Fruit fly (Drosophila melanogaster) whole organism, embryonic: Measurements from ENCODE around the gene Pvf3.

Source experiments
- Blimp-1 ChIP-seq: fragments of 200-800 bp; sonication (Bioruptor generic); optimal IDR thresholded peaks from 3 replicates; lab custom pipeline; 2018; ENCODE audit warnings: missing biosample characterization, missing genetic modification characterization, mild to moderate bottlenecking, moderate library complexity, missing genetic modification reagents
- CG10209 ChIP-seq: fragments of 200-800 bp; sonication (Bioruptor generic); optimal IDR thresholded peaks from 3 replicates; lab custom pipeline; 2017; ENCODE audit warnings: missing biosample characterization, mild to moderate bottlenecking, missing genetic modification characterization, missing genetic modification reagents
- CG12769 ChIP-seq: fragments of 200-800 bp; sonication (Bioruptor generic); optimal IDR thresholded peaks from 2 replicates; lab custom pipeline; 2019; ENCODE audit warnings: missing biosample characterization, mild to moderate bottlenecking, missing genetic modification characterization, moderate library complexity
- CG14710 ChIP-seq: fragments of 200-800 bp; sonication (Bioruptor generic); optimal IDR thresholded peaks from 3 replicates; lab custom pipeline; 2019; ENCODE audit warnings: missing biosample characterization, mild to moderate bottlenecking, missing genetic modification characterization, moderate library complexity
- CG1603 ChIP-seq: fragments of 200-800 bp; sonication (Bioruptor generic); optimal IDR thresholded peaks from 2 replicates; lab custom pipeline; 2019; ENCODE audit warnings: missing biosample characterization, mild to moderate bottlenecking, missing genetic modification characterization, moderate library complexity
- CG16863 ChIP-seq: fragments of 200-800 bp; sonication (Bioruptor generic); optimal IDR thresholded peaks from 3 replicates; lab custom pipeline; 2016; ENCODE audit warnings: missing biosample characterization, missing genetic modification characterization
- CG17385 ChIP-seq: fragments of 200-800 bp; sonication (Bioruptor generic); optimal IDR thresholded peaks from 3 replicates; lab custom pipeline; 2018; ENCODE audit warnings: missing biosample characterization, mild to moderate bottlenecking, missing genetic modification characterization
- CG17568 ChIP-seq: fragments of 200-800 bp; sonication (Bioruptor generic); optimal IDR thresholded peaks from 2 replicates; lab custom pipeline; 2018; ENCODE audit warnings: missing biosample characterization, mild to moderate bottlenecking, missing genetic modification characterization, moderate library complexity
- CG18262 ChIP-seq: fragments of 200-800 bp; optimal IDR thresholded peaks from 3 replicates; lab custom pipeline; 2019; ENCODE audit warnings: missing biosample characterization, mild to moderate bottlenecking, missing genetic modification characterization, moderate library complexity
- CG18619 ChIP-seq: fragments of 200-800 bp; sonication (Bioruptor generic); optimal IDR thresholded peaks from 3 replicates; lab custom pipeline; 2017; ENCODE audit warnings: missing biosample characterization, mild to moderate bottlenecking, missing genetic modification characterization
- CG3847 ChIP-seq: fragments of 200-800 bp; sonication (Bioruptor generic); IDR thresholded peaks from 2 replicates; pipeline ENCODE4 v1.3.6; 2022; ENCODE audit warnings: missing biosample characterization, missing genetic modification characterization
- CG4282 ChIP-seq: fragments of 200-800 bp; sonication (Bioruptor generic); optimal IDR thresholded peaks from 2 replicates; lab custom pipeline; 2016; ENCODE audit warnings: missing biosample characterization, missing genetic modification characterization
- CG7556 ChIP-seq: fragments of 200-800 bp; sonication (Bioruptor generic); optimal IDR thresholded peaks from 2 replicates; lab custom pipeline; 2017; ENCODE audit warnings: missing biosample characterization, mild to moderate bottlenecking, missing genetic modification characterization
- CG7987 ChIP-seq: fragments of 200-800 bp; sonication (Bioruptor generic); optimal IDR thresholded peaks from 2 replicates; lab custom pipeline; 2018; ENCODE audit warnings: missing biosample characterization, mild to moderate bottlenecking, missing genetic modification characterization, moderate library complexity
- CG8281 ChIP-seq: fragments of 200-800 bp; sonication (Bioruptor generic); optimal IDR thresholded peaks from 2 replicates; lab custom pipeline; 2018; ENCODE audit warnings: missing biosample characterization, mild to moderate bottlenecking, missing genetic modification characterization, moderate library complexity
- CG8924 ChIP-seq: fragments of 200-800 bp; optimal IDR thresholded peaks from 3 replicates; lab custom pipeline; 2019; ENCODE audit warnings: missing biosample characterization, mild to moderate bottlenecking, missing genetic modification characterization, moderate library complexity
- CG8944 ChIP-seq: fragments of 200-800 bp; sonication (Bioruptor generic); optimal IDR thresholded peaks from 3 replicates; lab custom pipeline; 2016; ENCODE audit warnings: missing biosample characterization, missing genetic modification characterization
- CG9609 ChIP-seq: fragments of 200-800 bp; sonication (Bioruptor generic); optimal IDR thresholded peaks from 3 replicates; lab custom pipeline; 2016; ENCODE audit warnings: missing biosample characterization, missing genetic modification characterization
- CG9876 ChIP-seq: fragments of 200-800 bp; sonication (Bioruptor generic); optimal IDR thresholded peaks from 2 replicates; lab custom pipeline; 2016; ENCODE audit warnings: missing biosample characterization, missing genetic modification characterization
- CHES-1-like ChIP-seq: fragments of 200-800 bp; sonication (Bioruptor generic); optimal IDR thresholded peaks from 2 replicates; lab custom pipeline; 2016; ENCODE audit warnings: missing biosample characterization, missing genetic modification characterization
- Dad ChIP-seq: fragments of 200-800 bp; sonication (Bioruptor generic); optimal IDR thresholded peaks from 3 replicates; lab custom pipeline; 2016; ENCODE audit warnings: missing biosample characterization, missing genetic modification characterization
- Dip2 ChIP-seq: fragments of 200-800 bp; sonication (Bioruptor generic); IDR thresholded peaks from 2 replicates; pipeline ENCODE4 v1.3.6; 2022; ENCODE audit warnings: missing biosample characterization, missing genetic modification characterization
- Lim3 ChIP-seq: fragments of 200-800 bp; sonication (Bioruptor generic); IDR thresholded peaks from 2 replicates; pipeline ENCODE4 v1.3.6; 2022; ENCODE audit warnings: missing biosample characterization, missing genetic modification characterization
- Poxn ChIP-seq: fragments of 200-800 bp; sonication (Bioruptor generic); IDR thresholded peaks from 2 replicates; pipeline ENCODE4 v1.3.6; 2022; ENCODE audit warnings: missing biosample characterization, missing genetic modification characterization
- Ravus ChIP-seq: fragments of 200-800 bp; sonication (Bioruptor generic); IDR thresholded peaks from 2 replicates; pipeline ENCODE4 v1.3.6; 2022; ENCODE audit warnings: missing biosample characterization, missing genetic modification characterization
- Taf1 ChIP-seq: fragments of 200-800 bp; sonication (Bioruptor generic); IDR thresholded peaks from 2 replicates; pipeline ENCODE4 v1.3.6; 2022; ENCODE audit warnings: missing biosample characterization, missing genetic modification characterization
- Trl ChIP-seq, 3 experiments: fragments of >200 bp in 2 of 3; fragments of 200-800 bp in 1 of 3; sonication (Bioruptor generic) in 1 of 3; optimal IDR thresholded peaks; 2 replicates in 1 of 3; 3 replicates in 2 of 3; lab custom pipeline; 2016 to 2017; ENCODE audit warnings: missing biosample characterization in 1 of 3, missing genetic modification characterization in 1 of 3
- Usf ChIP-seq: fragments of 200-800 bp; sonication (Bioruptor generic); optimal IDR thresholded peaks from 2 replicates; lab custom pipeline; 2017; ENCODE audit warnings: missing genotype, missing biosample characterization, missing genetic modification characterization
- ab ChIP-seq: fragments of 200-800 bp; sonication (Bioruptor generic); optimal IDR thresholded peaks from 2 replicates; lab custom pipeline; 2016; ENCODE audit warnings: missing biosample characterization, missing genetic modification characterization
- ap ChIP-seq: fragments of 200-800 bp; sonication (Bioruptor generic); IDR thresholded peaks from 2 replicates; pipeline ENCODE4 v1.3.6; 2022; ENCODE audit warnings: missing biosample characterization, missing genetic modification characterization
- ara ChIP-seq: fragments of 200-800 bp; sonication (Bioruptor generic); IDR thresholded peaks from 2 replicates; pipeline ENCODE4 v1.3.6; 2022; ENCODE audit warnings: missing biosample characterization, missing genetic modification characterization
- ase ChIP-seq: fragments of 200-800 bp; sonication (Bioruptor generic); IDR thresholded peaks from 3 replicates; pipeline ENCODE4 v1.3.6; 2022; ENCODE audit warnings: missing biosample characterization, missing genetic modification characterization
- danr ChIP-seq: fragments of 200-800 bp; sonication (Bioruptor generic); IDR thresholded peaks from 2 replicates; pipeline ENCODE4 v1.3.6; 2022; ENCODE audit warnings: missing biosample characterization, missing genetic modification characterization
- dimm ChIP-seq: fragments of 200-800 bp; sonication (Bioruptor generic); IDR thresholded peaks from 2 replicates; pipeline ENCODE4 v1.3.6; 2022; ENCODE audit warnings: missing biosample characterization, missing genetic modification characterization
- her ChIP-seq: fragments of 200-800 bp; sonication (Bioruptor generic); optimal IDR thresholded peaks from 2 replicates; lab custom pipeline; 2016; ENCODE audit warnings: missing biosample characterization, missing genetic modification characterization
- hkb ChIP-seq, 2 experiments: fragments of 200-800 bp in 1 of 2; fragments of >200 bp in 1 of 2; sonication (Bioruptor generic) in 1 of 2; IDR thresholded peaks in 1 of 2; optimal IDR thresholded peaks in 1 of 2; 2 replicates each; pipeline versions ENCODE4 v1.3.6 to Lab custom; 2017 to 2022; ENCODE audit warnings: missing biosample characterization in 1 of 2, missing genetic modification characterization in 1 of 2
- ken ChIP-seq: fragments of 200-800 bp; sonication (Bioruptor generic); IDR thresholded peaks from 3 replicates; pipeline ENCODE4 v1.3.6; 2022; ENCODE audit warnings: missing biosample characterization, missing genetic modification characterization
- lmd ChIP-seq: fragments of 200-800 bp; sonication (Bioruptor generic); IDR thresholded peaks from 2 replicates; pipeline ENCODE4 v1.3.6; 2022; ENCODE audit warnings: missing biosample characterization, missing genetic modification characterization
- nau ChIP-seq: fragments of 200-800 bp; sonication (Bioruptor generic); optimal IDR thresholded peaks from 3 replicates; lab custom pipeline; 2017; ENCODE audit warnings: missing biosample characterization, mild to moderate bottlenecking, missing genetic modification characterization, missing genetic modification reagents
- scrt ChIP-seq: fragments of 200-800 bp; sonication (Bioruptor generic); optimal IDR thresholded peaks from 2 replicates; lab custom pipeline; 2018; ENCODE audit warnings: missing biosample characterization, mild to moderate bottlenecking, missing genetic modification characterization, moderate library complexity
- sisA ChIP-seq: fragments of 200-800 bp; sonication (Bioruptor generic); IDR thresholded peaks from 2 replicates; pipeline ENCODE4 v1.3.6; 2022; ENCODE audit warnings: missing biosample characterization, missing genetic modification characterization
- sr ChIP-seq: fragments of 200-800 bp; sonication (Bioruptor generic); IDR thresholded peaks from 3 replicates; pipeline ENCODE4 v1.3.6; 2022; ENCODE audit warnings: missing biosample characterization, missing genetic modification characterization
- stwl ChIP-seq: fragments of 200-800 bp; sonication (Bioruptor generic); optimal IDR thresholded peaks from 3 replicates; lab custom pipeline; 2018; ENCODE audit warnings: missing biosample characterization, mild to moderate bottlenecking, missing genetic modification characterization, moderate library complexity
- sug ChIP-seq: fragments of 200-800 bp; optimal IDR thresholded peaks from 2 replicates; lab custom pipeline; 2019; ENCODE audit warnings: missing biosample characterization, mild to moderate bottlenecking, missing genetic modification characterization, moderate library complexity
- unc-4 ChIP-seq: fragments of 200-800 bp; sonication (Bioruptor generic); IDR thresholded peaks from 2 replicates; pipeline ENCODE4 v1.3.6; 2022; ENCODE audit warnings: missing biosample characterization, missing genetic modification characterization; ENCODE audit not compliant: partially characterized antibody
- unpg ChIP-seq: fragments of 200-800 bp; sonication (Bioruptor generic); optimal IDR thresholded peaks from 3 replicates; lab custom pipeline; 2018; ENCODE audit warnings: missing biosample characterization, mild to moderate bottlenecking, missing genetic modification characterization, moderate library complexity
- wdn ChIP-seq: fragments of 200-800 bp; sonication (Bioruptor generic); IDR thresholded peaks from 2 replicates; pipeline ENCODE4 v1.3.6; 2022; ENCODE audit warnings: missing biosample characterization, missing genetic modification characterization
- yki ChIP-seq: fragments of >200 bp; optimal IDR thresholded peaks from 3 replicates; lab custom pipeline; 2018
- z ChIP-seq: fragments of 200-800 bp; sonication (Bioruptor generic); IDR thresholded peaks from 3 replicates; pipeline ENCODE4 v1.3.6; 2022; ENCODE audit warnings: missing biosample characterization, missing genetic modification characterization
- zen ChIP-seq: fragments of 200-800 bp; sonication (Bioruptor generic); optimal IDR thresholded peaks from 3 replicates; lab custom pipeline; 2018; ENCODE audit warnings: missing biosample characterization, mild to moderate bottlenecking, missing genetic modification characterization, moderate library complexity

Gene Pvf3

dm6 chr2L:7123695-7124094, 33.8 kb downstream of the Pvf3 start (continued):
- TF ChIP-seq CG14710 (tag; lab: Kevin White, UChicago) (peak; percentile 92), wdn (no peak), ap (GFP tag; lab: Robert Waterston, UW) (peak; percentile 54), Usf (peak; percentile 50), hkb (optimal IDR thresholded peaks at IDR 0.05; lab: Kevin White, UChicago) (no peak), hkb (GFP tag; IDR thresholded peaks at IDR 0.05; lab: Robert Waterston, UW) (peak; percentile 74), CG7556 (GFP tag; lab: Kevin White, UChicago) (peak; percentile 72), her (GFP tag; lab: Kevin White, UChicago) (peak; percentile 56), CG8924 (tag; lab: Kevin White, UChicago) (peak; percentile 78), CG17385 (peak; percentile 61), ab (peak; percentile 43), Lim3 (GFP tag; lab: Robert Waterston, UW) (no peak), ara (peak; percentile 86), CG18262 (peak; percentile 92), Ravus (GFP tag; lab: Robert Waterston, UW) (no peak; the same call in 1 of the 2 replicates), CG10209 (GFP tag; lab: Kevin White, UChicago) (peak; percentile 74), zen (tag; lab: Kevin White, UChicago) (peak; percentile 72), stwl (tag; lab: Kevin White, UChicago) (peak; percentile 50), CG8944 (peak; percentile 83), Blimp-1 (GFP tag; lab: Kevin White, UChicago) (peak; percentile 87), dimm (peak; percentile 49; the same call in 1 of the 2 replicates), z (GFP tag; lab: Robert Waterston, UW) (0 out of 3 replicates have a peak, but pooled peaks have one; percentile 50), CG8281 (tag; lab: Kevin White, UChicago) (peak; percentile 43), CG17568 (GFP tag; lab: Kevin White, UChicago) (peak; percentile 59), ase (GFP tag; lab: Robert Waterston, UW) (0 out of 3 replicates have a peak, but pooled peaks have one; percentile 52), sr (GFP tag; lab: Robert Waterston, UW) (peak; percentile 65; the same call in 2 of the 3 replicates), CG16863 (GFP tag; lab: Kevin White, UChicago) (peak; percentile 86), Dad (GFP tag; lab: Kevin White, UChicago) (peak; percentile 77), unpg (GFP tag; lab: Kevin White, UChicago) (peak; percentile 81), CG12769 (tag; lab: Kevin White, UChicago) (peak; percentile 43), Trl (optimal IDR thresholded peaks at IDR 0.05; lab: Kevin White, UChicago) (no peak), Trl (GFP tag; optimal IDR thresholded peaks at IDR 0.05; lab: Kevin White, UChicago) (peak; percentile 81), danr (GFP tag; lab: Robert Waterston, UW) (no peak), yki (lab: Kevin White, UChicago) (no peak), CG9876 (peak; percentile 40), CG3847 (peak; percentile 33; the same call in 1 of the 2 replicates), CG9609 (GFP tag; lab: Kevin White, UChicago) (peak; percentile 75), lmd (peak; percentile 67; the same call in 1 of the 2 replicates), unc-4 (GFP tag; lab: Robert Waterston, UW) (no peak), CG18619 (GFP tag; lab: Kevin White, UChicago) (peak; percentile 49), Dip2 (GFP tag; lab: Robert Waterston, UW) (no peak), ken (GFP tag; lab: Robert Waterston, UW) (peak; percentile 81; the same call in 2 of the 3 replicates), Taf1 (GFP tag; lab: Robert Waterston, UW) (no peak), CHES-1-like (GFP tag; lab: Kevin White, UChicago) (peak; percentile 60), sug (tag; lab: Kevin White, UChicago) (no peak), nau (peak; percentile 55), Poxn (GFP tag; lab: Robert Waterston, UW) (no peak), sisA (GFP tag; lab: Robert Waterston, UW) (peak; percentile 67; the same call in 1 of the 2 replicates), CG1603 (peak; percentile 93), CG4282 (GFP tag; lab: Kevin White, UChicago) (no peak), scrt (GFP tag; lab: Kevin White, UChicago) (no peak), CG7987 (GFP tag; lab: Kevin White, UChicago) (peak; percentile 25)
